Worm (Caenorhabditis elegans): ENCODE measurements around the gene str-57.

str-57 gene

ce11 chrV:15914774-15915173 lies 44.3 kb downstream of the str-57 start:
- TF ChIP-seq hmbx-1 (tag; optimal IDR thresholded peaks at IDR 0.05) = no peak
- no peak for TF ChIP-seq tbx-11 (GFP tag; IDR thresholded peaks at IDR 0.05)
- TF ChIP-seq flt-1 (GFP tag; IDR thresholded peaks at IDR 0.05) = no peak
- TF ChIP-seq tbx-37 (GFP tag; conservative IDR thresholded peaks at IDR 0.05) = no peak
- no peak for TF ChIP-seq scrt-1 (GFP tag; IDR thresholded peaks at IDR 0.05)
- no peak for TF ChIP-seq hmg-4 (GFP tag; optimal IDR thresholded peaks at IDR 0.05)

ce11 chrV:15915307-15915706 lies 44.9 kb downstream of the str-57 start:
- TF ChIP-seq sea-1 (GFP tag; conservative IDR thresholded peaks at IDR 0.05) = no peak
- no peak for TF ChIP-seq ceh-36 (tag; optimal IDR thresholded peaks at IDR 0.05)
- TF ChIP-seq hnd-1 (tag; optimal IDR thresholded peaks at IDR 0.05) = no peak

ce11 chrV:15915919-15916318 lies 45.5 kb downstream of the str-57 start, which contains the start of gene gst-38:
gst-38 (minus strand) TSS chrV:15916070.
- TF ChIP-seq flt-1 (GFP tag; IDR thresholded peaks at IDR 0.05) = no peak
- TF ChIP-seq hmbx-1 (tag; optimal IDR thresholded peaks at IDR 0.05) = no peak
- TF ChIP-seq tbx-37 (GFP tag; conservative IDR thresholded peaks at IDR 0.05) = no peak
- no peak for TF ChIP-seq aly-1 (tag; optimal IDR thresholded peaks at IDR 0.05)
- no peak for TF ChIP-seq hnd-1 (tag; optimal IDR thresholded peaks at IDR 0.05)
- TF ChIP-seq pes-1 (GFP tag; IDR thresholded peaks at IDR 0.05) = no peak
- no peak for TF ChIP-seq hmg-4 (GFP tag; optimal IDR thresholded peaks at IDR 0.05)
- no peak for TF ChIP-seq ama-1 (optimal IDR thresholded peaks at IDR 0.05)
- no peak for TF ChIP-seq F13C5.2 (tag; optimal IDR thresholded peaks at IDR 0.05)
- TF ChIP-seq ceh-36 (tag; optimal IDR thresholded peaks at IDR 0.05) = no peak
- TF ChIP-seq tra-4 (tag; optimal IDR thresholded peaks at IDR 0.05) = no peak
- no peak for TF ChIP-seq tbx-11 (GFP tag; IDR thresholded peaks at IDR 0.05)
- no peak for TF ChIP-seq B0310.2 (tag; optimal IDR thresholded peaks at IDR 0.05)
- TF ChIP-seq scrt-1 (GFP tag; IDR thresholded peaks at IDR 0.05) = no peak
- TF ChIP-seq ets-7 (tag; optimal IDR thresholded peaks at IDR 0.05) = no peak

- TF ChIP-seq scrt-1 (GFP tag; IDR thresholded peaks at IDR 0.05) (no peak), tbx-37 (GFP tag; conservative IDR thresholded peaks at IDR 0.05) (no peak), pes-1 (GFP tag; IDR thresholded peaks at IDR 0.05) (no peak), tbx-11 (GFP tag; IDR thresholded peaks at IDR 0.05) (no peak), ets-7 (tag; optimal IDR thresholded peaks at IDR 0.05) (no peak), hmbx-1 (tag; optimal IDR thresholded peaks at IDR 0.05) (no peak), hnd-1 (tag; optimal IDR thresholded peaks at IDR 0.05) (no peak), sea-1 (GFP tag; conservative IDR thresholded peaks at IDR 0.05) (no peak), aly-1 (tag; optimal IDR thresholded peaks at IDR 0.05) (no peak), hmg-4 (GFP tag; optimal IDR thresholded peaks at IDR 0.05) (no peak), ama-1 (optimal IDR thresholded peaks at IDR 0.05) (no peak), flt-1 (GFP tag; IDR thresholded peaks at IDR 0.05) (no peak), ceh-36 (tag; optimal IDR thresholded peaks at IDR 0.05) (no peak), F13C5.2 (tag; optimal IDR thresholded peaks at IDR 0.05) (no peak), tra-4 (tag; optimal IDR thresholded peaks at IDR 0.05) (no peak), B0310.2 (tag; optimal IDR thresholded peaks at IDR 0.05) (no peak), ceh-13 (GFP tag; optimal IDR thresholded peaks at IDR 0.05) (no peak)
Measured at ce11 chrV:15917458-15917857, 47.0 kb downstream of the str-57 start, which contains the start of gene F35E8.9. F35E8.9 (minus strand) TSS chrV:15917558.

- TF ChIP-seq flt-1 (GFP tag; IDR thresholded peaks at IDR 0.05) (no peak), tra-4 (tag; optimal IDR thresholded peaks at IDR 0.05) (no peak), hmg-4 (GFP tag; optimal IDR thresholded peaks at IDR 0.05) (no peak), ets-7 (tag; optimal IDR thresholded peaks at IDR 0.05) (no peak), tbx-37 (GFP tag; conservative IDR thresholded peaks at IDR 0.05) (no peak)
Measured at ce11 chrV:15920273-15920672, 49.8 kb downstream of the str-57 start, which contains the start of gene F35E8.10. F35E8.10 (minus strand) TSS chrV:15920373.

ce11 chrV:15921102-15921501 lies 50.6 kb downstream of the str-57 start, which contains the start of gene cdr-1:
cdr-1 (plus strand) TSS chrV:15921309.
- TF ChIP-seq F13C5.2 (tag; optimal IDR thresholded peaks at IDR 0.05) (no peak), tbx-11 (GFP tag; IDR thresholded peaks at IDR 0.05) (no peak), ets-7 (tag; optimal IDR thresholded peaks at IDR 0.05) (no peak), tbx-37 (GFP tag; conservative IDR thresholded peaks at IDR 0.05) (no peak), ceh-36 (tag; optimal IDR thresholded peaks at IDR 0.05) (no peak), B0310.2 (tag; optimal IDR thresholded peaks at IDR 0.05) (no peak), sea-1 (GFP tag; conservative IDR thresholded peaks at IDR 0.05) (no peak), tra-4 (tag; optimal IDR thresholded peaks at IDR 0.05) (no peak), hmbx-1 (tag; optimal IDR thresholded peaks at IDR 0.05) (no peak), flt-1 (GFP tag; IDR thresholded peaks at IDR 0.05) (no peak), pes-1 (GFP tag; IDR thresholded peaks at IDR 0.05) (no peak), hmg-4 (GFP tag; optimal IDR thresholded peaks at IDR 0.05) (no peak), scrt-1 (GFP tag; IDR thresholded peaks at IDR 0.05) (no peak)
